Worm (Caenorhabditis elegans) whole organism, L1 larva: ENCODE results near the gene fubl-3.

Experiments used
- C04F5.9 ChIP-seq: sonication (generic microtip); optimal IDR thresholded peaks from 2 replicates; lab custom pipeline; 2016; ENCODE audit warnings: missing genetic modification characterization, missing compliant biosample characterization
- C34B4.2 ChIP-seq: sonication (generic microtip); optimal IDR thresholded peaks from 2 replicates; lab custom pipeline; 2017; ENCODE audit warnings: mild to moderate bottlenecking, missing genetic modification characterization, missing compliant biosample characterization
- F16B12.6 ChIP-seq: fragments of 150-350 bp; optimal IDR thresholded peaks from 2 replicates; lab custom pipeline; 2014; ENCODE audit warnings: missing biosample characterization, missing genetic modification characterization
- alr-1 ChIP-seq: fragments of 200-800 bp; sonication (Bioruptor generic); optimal IDR thresholded peaks from 2 replicates; lab custom pipeline; 2018; ENCODE audit warnings: borderline replicate concordance, mild to moderate bottlenecking, missing genetic modification characterization, missing compliant biosample characterization
- ama-1 ChIP-seq: fragments of 150-350 bp; optimal IDR thresholded peaks from 2 replicates; lab custom pipeline; 2014
- blmp-1 ChIP-seq: fragments of 150-350 bp; optimal IDR thresholded peaks from 2 replicates; lab custom pipeline; 2014; ENCODE audit warnings: missing biosample characterization, missing genetic modification characterization
- ceh-63 ChIP-seq: fragments of 200-800 bp; sonication (Bioruptor generic); optimal IDR thresholded peaks from 2 replicates; lab custom pipeline; 2018; ENCODE audit warnings: mild to moderate bottlenecking, missing genetic modification characterization, missing compliant biosample characterization
- ceh-82 ChIP-seq, 3 experiments: fragments of 150-350 bp in 1 of 3; sonication (generic microtip) in 2 of 3; optimal IDR thresholded peaks; 2 replicates each; lab custom pipeline; 2014 to 2017; ENCODE audit warnings: missing biosample characterization in 3 of 3, missing genetic modification characterization in 3 of 3
- ceh-90 ChIP-seq: sonication (generic microtip); optimal IDR thresholded peaks from 2 replicates; lab custom pipeline; 2016; ENCODE audit warnings: missing genetic modification characterization, missing compliant biosample characterization
- ces-1 ChIP-seq: fragments of 150-350 bp; optimal IDR thresholded peaks from 2 replicates; lab custom pipeline; 2014; ENCODE audit warnings: missing biosample characterization, missing genetic modification reagents, missing genetic modification characterization
- efl-1 ChIP-seq, 4 experiments: fragments of 150-350 bp; optimal IDR thresholded peaks in 3 of 4; peaks in 1 of 4; 1 replicate in 1 of 4; 2 replicates in 3 of 4; lab custom pipeline; 2014; ENCODE audit warnings: missing biosample characterization in 2 of 4, missing genetic modification characterization in 2 of 4, missing genetic modification reagents in 2 of 4
- egl-13 ChIP-seq: sonication (generic microtip); optimal IDR thresholded peaks from 2 replicates; lab custom pipeline; 2016; ENCODE audit warnings: missing genotype, missing genetic modification reagents, missing genetic modification characterization, missing compliant biosample characterization
- egl-27 ChIP-seq, 2 experiments: fragments of 150-350 bp in 1 of 2; sonication (generic microtip); optimal IDR thresholded peaks; 3 replicates each; lab custom pipeline; 2017 to 2018; ENCODE audit warnings: missing biosample characterization in 2 of 2, missing genetic modification characterization in 2 of 2, missing genetic modification reagents in 2 of 2
- elt-2 ChIP-seq: sonication (generic microtip); optimal IDR thresholded peaks from 2 replicates; lab custom pipeline; 2016; ENCODE audit warnings: missing genetic modification characterization, mild to moderate bottlenecking, inconsistent platforms, missing compliant biosample characterization, missing genetic modification reagents
- fkh-4 ChIP-seq: sonication (generic microtip); optimal IDR thresholded peaks from 2 replicates; lab custom pipeline; 2016; ENCODE audit warnings: missing compliant biosample characterization, missing genetic modification characterization, borderline replicate concordance
- fkh-8 ChIP-seq: sonication (generic microtip); optimal IDR thresholded peaks from 2 replicates; lab custom pipeline; 2016; ENCODE audit warnings: mild to moderate bottlenecking, missing genetic modification characterization, missing compliant biosample characterization
- fos-1 ChIP-seq: fragments of 150-350 bp; optimal IDR thresholded peaks from 2 replicates; lab custom pipeline; 2014; ENCODE audit warnings: missing biosample characterization, missing genetic modification characterization
- grh-1 ChIP-seq: fragments of 200-800 bp; sonication (Bioruptor generic); IDR thresholded peaks from 2 replicates; pipeline ENCODE4 v1.3.6; 2022; ENCODE audit warnings: missing genetic modification reagents, missing genetic modification characterization, missing compliant biosample characterization
- hlh-17 ChIP-seq: fragments of 200-800 bp; sonication (Bioruptor generic); optimal IDR thresholded peaks from 2 replicates; lab custom pipeline; 2018; ENCODE audit warnings: missing genetic modification characterization, mild to moderate bottlenecking, missing compliant biosample characterization, moderate library complexity, borderline replicate concordance
- hpl-2 ChIP-seq: fragments of 150-350 bp; optimal IDR thresholded peaks from 2 replicates; lab custom pipeline; 2014; ENCODE audit warnings: missing biosample characterization, missing genetic modification reagents, missing genetic modification characterization
- jun-1 ChIP-seq: fragments of 150-350 bp; optimal IDR thresholded peaks from 2 replicates; lab custom pipeline; 2014; ENCODE audit warnings: missing biosample characterization, missing genetic modification reagents, missing genetic modification characterization
- lin-13 ChIP-seq: fragments of 150-350 bp; optimal IDR thresholded peaks from 2 replicates; lab custom pipeline; 2014; ENCODE audit warnings: missing biosample characterization, missing genetic modification reagents, missing genetic modification characterization
- lin-14 ChIP-seq: fragments of 200-800 bp; sonication (Bioruptor generic); optimal IDR thresholded peaks from 2 replicates; lab custom pipeline; 2018; ENCODE audit warnings: mild to moderate bottlenecking, missing genetic modification characterization, moderate library complexity, missing compliant biosample characterization
- lin-35 ChIP-seq, 2 experiments: fragments of 150-350 bp; optimal IDR thresholded peaks; 2 replicates each; lab custom pipeline; 2014; ENCODE audit warnings: missing biosample characterization in 2 of 2, missing genetic modification characterization in 2 of 2, missing genetic modification reagents in 2 of 2
- lin-39 ChIP-seq: fragments of 150-350 bp; optimal IDR thresholded peaks from 2 replicates; lab custom pipeline; 2014; ENCODE audit warnings: missing biosample characterization, missing genetic modification reagents, missing genetic modification characterization
- lsy-2 ChIP-seq, 2 experiments: fragments of 150-350 bp; optimal IDR thresholded peaks; 2 replicates each; lab custom pipeline; 2014; ENCODE audit warnings: missing biosample characterization in 2 of 2, missing genetic modification characterization in 2 of 2
- mab-9 ChIP-seq: fragments of 200-800 bp; sonication (Bioruptor generic); IDR thresholded peaks from 2 replicates; pipeline ENCODE4 v1.3.6; 2022; ENCODE audit warnings: missing genetic modification reagents, missing genetic modification characterization, missing compliant biosample characterization
- mdl-1 ChIP-seq, 2 experiments: fragments of 150-350 bp; optimal IDR thresholded peaks; 2 replicates each; lab custom pipeline; 2014 to 2017; ENCODE audit warnings: missing biosample characterization in 2 of 2, missing genetic modification characterization in 2 of 2, inconsistent platforms in 1 of 2
- mep-1 ChIP-seq: fragments of 150-350 bp; optimal IDR thresholded peaks from 2 replicates; lab custom pipeline; 2014; ENCODE audit warnings: missing biosample characterization, missing genetic modification characterization
- nhr-11 ChIP-seq: fragments of 150-350 bp; optimal IDR thresholded peaks from 2 replicates; lab custom pipeline; 2014; ENCODE audit warnings: missing biosample characterization, missing genetic modification characterization
- nhr-12 ChIP-seq: sonication (generic microtip); optimal IDR thresholded peaks from 2 replicates; lab custom pipeline; 2017; ENCODE audit warnings: missing biosample characterization, missing genetic modification characterization
- nhr-19 ChIP-seq: fragments of 200-800 bp; sonication (Bioruptor generic); conservative IDR thresholded peaks from 2 replicates; pipeline ENCODE4 v1.3.6; 2022; ENCODE audit warnings: missing genetic modification characterization, missing compliant biosample characterization
- nhr-20 ChIP-seq: sonication (generic microtip); optimal IDR thresholded peaks from 2 replicates; lab custom pipeline; 2016; ENCODE audit warnings: mild to moderate bottlenecking, missing genetic modification characterization, missing compliant biosample characterization
- nhr-237 ChIP-seq: fragments of 150-350 bp; optimal IDR thresholded peaks from 2 replicates; lab custom pipeline; 2014; ENCODE audit warnings: missing biosample characterization, missing genetic modification characterization
- nhr-47 ChIP-seq: sonication (generic microtip); optimal IDR thresholded peaks from 2 replicates; lab custom pipeline; 2016; ENCODE audit warnings: mild to moderate bottlenecking, missing genetic modification characterization, moderate library complexity, missing compliant biosample characterization
- nhr-77 ChIP-seq: fragments of 150-350 bp; optimal IDR thresholded peaks from 2 replicates; lab custom pipeline; 2014; ENCODE audit warnings: missing biosample characterization, missing genetic modification characterization
- nhr-84 ChIP-seq: sonication (generic microtip); optimal IDR thresholded peaks from 2 replicates; lab custom pipeline; 2017; ENCODE audit warnings: missing biosample characterization, missing genetic modification characterization
- nhr-85 ChIP-seq: sonication (generic microtip); peaks from one replicate; lab custom pipeline; 2016; ENCODE audit warnings: missing genetic modification characterization, inconsistent platforms, missing compliant biosample characterization
- pqm-1 ChIP-seq: sonication (generic microtip); optimal IDR thresholded peaks from 3 replicates; lab custom pipeline; 2017; ENCODE audit warnings: missing biosample characterization, missing genetic modification characterization
- skn-1 ChIP-seq: fragments of 150-350 bp; optimal IDR thresholded peaks from 2 replicates; lab custom pipeline; 2014; ENCODE audit warnings: missing biosample characterization, missing genetic modification characterization
- snu-23 ChIP-seq: sonication (generic microtip); optimal IDR thresholded peaks from 2 replicates; lab custom pipeline; 2016; ENCODE audit warnings: missing genetic modification characterization, missing compliant biosample characterization
- sptf-1 ChIP-seq: fragments of 150-350 bp; optimal IDR thresholded peaks from 2 replicates; lab custom pipeline; 2014; ENCODE audit warnings: missing biosample characterization, missing genetic modification characterization
- swsn-7 ChIP-seq: sonication (generic microtip); optimal IDR thresholded peaks from 2 replicates; lab custom pipeline; 2016; ENCODE audit warnings: missing genetic modification characterization, missing compliant biosample characterization
- unc-130 ChIP-seq: fragments of 150-350 bp; optimal IDR thresholded peaks from 2 replicates; lab custom pipeline; 2017; ENCODE audit warnings: missing biosample characterization, missing genetic modification characterization, inconsistent platforms
- unc-86 ChIP-seq: sonication (generic microtip); optimal IDR thresholded peaks from 2 replicates; lab custom pipeline; 2016; ENCODE audit warnings: missing genetic modification characterization, missing compliant biosample characterization
- unc-98 ChIP-seq: fragments of 200-800 bp; sonication (Bioruptor generic); IDR thresholded peaks from 2 replicates; pipeline ENCODE4 v1.3.6; 2022; ENCODE audit warnings: missing genetic modification characterization, missing compliant biosample characterization
- xbp-1 ChIP-seq: sonication (generic microtip); optimal IDR thresholded peaks from 2 replicates; lab custom pipeline; 2016; ENCODE audit warnings: missing genetic modification characterization, missing compliant biosample characterization
- ztf-11 ChIP-seq, 2 experiments: sonication (generic microtip); optimal IDR thresholded peaks; 2 replicates each; lab custom pipeline; 2016 to 2017; ENCODE audit warnings: missing genetic modification characterization in 2 of 2, missing biosample characterization in 1 of 2, missing compliant biosample characterization in 1 of 2
- ztf-4 ChIP-seq: fragments of 150-350 bp; optimal IDR thresholded peaks from 2 replicates; lab custom pipeline; 2014; ENCODE audit warnings: missing biosample characterization, missing genetic modification characterization

Gene fubl-3

DNA sequence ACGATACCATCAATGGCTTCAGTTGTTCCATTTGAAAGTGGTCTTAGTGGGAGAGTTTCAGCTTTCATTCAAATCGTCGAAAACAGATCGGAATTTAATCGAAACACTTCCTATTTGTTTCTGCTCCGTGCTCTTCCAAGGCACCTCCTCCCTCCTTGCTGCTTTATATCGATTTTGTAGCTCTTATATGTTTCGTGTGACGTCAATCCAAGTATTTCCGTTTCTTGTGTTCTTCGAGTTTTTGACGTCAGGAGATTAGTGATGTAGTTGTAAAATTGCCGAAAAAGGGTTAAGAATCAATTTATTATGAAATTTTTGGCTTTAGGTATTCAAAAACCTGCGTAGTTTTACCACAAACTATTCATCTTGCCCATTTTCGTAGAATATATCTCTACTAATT lies 32.4 kb downstream of the fubl-3 start, which contains the start of gene ZK54.3 (continued):
- TF ChIP-seq skn-1, result no peak
- TF ChIP-seq mep-1, result peak; percentile 13
- TF ChIP-seq ces-1 (GFP tag; lab: Kevin White, UChicago), result no peak
- TF ChIP-seq F16B12.6 (tag; lab: Kevin White, UChicago), result no peak
- TF ChIP-seq sptf-1 (tag; lab: Kevin White, UChicago), result no peak
- no peak for TF ChIP-seq ztf-4 (tag; lab: Kevin White, UChicago)
- TF ChIP-seq ceh-63 (GFP tag; lab: Kevin White, UChicago), result no peak
- no peak for TF ChIP-seq grh-1 (GFP tag; lab: Robert Waterston, UW)
- TF ChIP-seq lin-14 (GFP tag; lab: Kevin White, UChicago), result peak; percentile 69
- TF ChIP-seq nhr-47, result peak; percentile 17
- TF ChIP-seq ceh-90 (tag; lab: Kevin White, UChicago), result no peak
- peak in 1 of 2 experiments; percentile 17 for TF ChIP-seq lsy-2 (tag; optimal IDR thresholded peaks at IDR 0.05; lab: Kevin White, UChicago)
- TF ChIP-seq snu-23 (GFP tag; lab: Kevin White, UChicago), result no peak
- no peak for TF ChIP-seq mab-9 (GFP tag; lab: Robert Waterston, UW)
- no peak for TF ChIP-seq lin-39 (tag; lab: Kevin White, UChicago)
- no peak for TF ChIP-seq nhr-85 (tag; lab: Kevin White, UChicago)

DNA sequence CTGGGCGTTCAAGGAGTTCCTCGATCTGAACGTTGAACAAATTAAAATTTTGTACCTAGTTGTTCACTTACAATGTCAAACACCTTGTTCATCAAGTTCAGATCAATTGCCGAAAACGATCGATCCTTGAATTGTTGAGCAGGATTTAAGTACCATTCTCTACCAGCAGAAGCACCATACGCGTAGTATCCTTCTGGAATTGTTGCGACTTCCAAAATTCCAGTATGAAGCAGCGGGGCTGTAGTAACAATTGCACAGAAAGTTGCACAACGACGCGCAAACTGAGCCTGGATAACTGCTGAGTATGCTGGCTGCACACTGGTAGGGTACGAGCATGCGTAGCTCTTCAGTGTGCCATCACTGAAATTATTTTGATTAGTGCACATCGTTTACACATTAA lies 34.2 kb downstream of the fubl-3 start:
- TF ChIP-seq ztf-4 (tag; lab: Kevin White, UChicago) (no peak), ama-1 (lab: Kevin White, UChicago) (no peak), hlh-17 (GFP tag; lab: Kevin White, UChicago) (no peak), nhr-12 (tag; lab: Kevin White, UChicago) (no peak), lsy-2 (tag; optimal IDR thresholded peaks at IDR 0.05; lab: Kevin White, UChicago) (no peak), mab-9 (GFP tag; lab: Robert Waterston, UW) (no peak), swsn-7 (tag; lab: Kevin White, UChicago) (no peak), nhr-19 (GFP tag; lab: Robert Waterston, UW) (no peak), pqm-1 (no peak), nhr-77 (no peak), unc-130 (tag; lab: Kevin White, UChicago) (no peak), unc-86 (tag; lab: Kevin White, UChicago) (no peak), nhr-237 (tag; lab: Kevin White, UChicago) (no peak), nhr-84 (no peak), ceh-82 (tag; optimal IDR thresholded peaks at IDR 0.05; lab: Kevin White, UChicago) (no peak), grh-1 (GFP tag; lab: Robert Waterston, UW) (no peak), fkh-4 (tag; lab: Kevin White, UChicago) (no peak), C34B4.2 (no peak), C04F5.9 (tag; lab: Kevin White, UChicago) (no peak), egl-13 (no peak)

DNA sequence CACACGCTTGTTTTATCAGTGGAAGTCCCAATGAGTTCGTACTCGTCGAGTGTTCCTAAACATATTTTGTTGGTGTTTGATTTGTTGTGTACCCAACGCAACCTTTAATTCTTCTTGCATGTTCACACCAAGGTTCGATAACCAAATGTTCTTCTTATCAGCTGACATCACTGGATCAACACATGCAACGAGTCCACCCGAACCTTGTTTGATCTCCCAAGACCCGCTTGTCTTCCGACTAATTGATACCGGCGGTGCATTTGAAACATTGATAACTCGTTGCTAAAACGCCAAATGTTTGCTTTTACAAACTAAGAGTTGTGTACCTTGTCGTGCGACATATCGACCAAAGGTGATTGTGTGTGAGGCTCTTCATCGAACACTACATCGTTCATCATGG lies 37.5 kb downstream of the fubl-3 start:
- TF ChIP-seq F16B12.6 (tag; lab: Kevin White, UChicago) (no peak), mep-1 (no peak), fos-1 (tag; lab: Kevin White, UChicago) (no peak), snu-23 (GFP tag; lab: Kevin White, UChicago) (no peak), nhr-47 (no peak), blmp-1 (no peak), lin-14 (GFP tag; lab: Kevin White, UChicago) (peak; percentile 6), sptf-1 (tag; lab: Kevin White, UChicago) (no peak), egl-27 (tag; optimal IDR thresholded peaks at IDR 0.05; lab: Kevin White, UChicago) (no peak), elt-2 (tag; lab: Kevin White, UChicago) (peak; percentile 74), nhr-20 (peak; percentile 44), egl-13 (no peak), alr-1 (no peak), ztf-11 (tag; optimal IDR thresholded peaks at IDR 0.05; lab: Kevin White, UChicago) (no peak), mdl-1 (tag; optimal IDR thresholded peaks at IDR 0.05; lab: Kevin White, UChicago) (peak in 1 of 2 experiments; percentile 18), unc-98 (GFP tag; lab: Robert Waterston, UW) (no peak), nhr-11 (no peak), lin-13 (no peak), lin-35 (GFP tag; optimal IDR thresholded peaks at IDR 0.05; lab: Kevin White, UChicago) (peak in 1 of 2 experiments; percentile 37), xbp-1 (tag; lab: Kevin White, UChicago) (no peak), jun-1 (peak; percentile 14), ces-1 (GFP tag; lab: Kevin White, UChicago) (no peak), pqm-1 (peak; percentile 64), fkh-8 (tag; lab: Kevin White, UChicago) (no peak), hpl-2 (GFP tag; lab: Kevin White, UChicago) (no peak), efl-1 (optimal IDR thresholded peaks at IDR 0.05; lab: Kevin White, UChicago) (no peak), efl-1 (GFP tag; optimal IDR thresholded peaks at IDR 0.05 in 1 of 2; lab: Kevin White, UChicago) (no peak), ztf-4 (tag; lab: Kevin White, UChicago) (no peak)
